Worm (Caenorhabditis elegans): Measurements from ENCODE around the gene str-63.

- TF ChIP-seq unc-62 (GFP tag; optimal IDR thresholded peaks at IDR 0.05) (no peak), ama-1 (optimal IDR thresholded peaks at IDR 0.05) (no peak), ztf-4 (tag; optimal IDR thresholded peaks at IDR 0.05) (no peak), peb-1 (tag; optimal IDR thresholded peaks at IDR 0.05) (no peak), lin-39 (tag; optimal IDR thresholded peaks at IDR 0.05) (no peak), aly-2 (tag; optimal IDR thresholded peaks at IDR 0.05) (no peak), skn-1 (tag; optimal IDR thresholded peaks at IDR 0.05) (no peak), blmp-1 (tag; optimal IDR thresholded peaks at IDR 0.05; ENCODE audit: insufficient read depth) (no peak), ZK546.5 (tag; optimal IDR thresholded peaks at IDR 0.05) (no peak), R02D3.7 (tag; optimal IDR thresholded peaks at IDR 0.05) (no peak), ceh-82 (tag; optimal IDR thresholded peaks at IDR 0.05) (no peak), nhr-12 (tag; optimal IDR thresholded peaks at IDR 0.05) (no peak)
Measured at ce11 chrV:3349877-3350276, 1.5 kb upstream of the str-63 start, which contains the start of gene C17B7.15.
